Worm (Caenorhabditis elegans) whole organism, late embryonic: ENCODE data around the gene C01B9.4.

ENCODE experiments used
- C38D4.7 ChIP-seq: fragments of 200-800 bp; sonication (Bioruptor generic); optimal IDR thresholded peaks from 2 replicates; lab custom pipeline; 2018; ENCODE audit warnings: mild to moderate bottlenecking, missing genetic modification characterization, moderate library complexity, missing compliant biosample characterization
- F13H6.1 ChIP-seq: sonication (generic microtip); optimal IDR thresholded peaks from 2 replicates; lab custom pipeline; 2016; ENCODE audit warnings: missing genetic modification characterization, missing compliant biosample characterization
- K02D7.2 ChIP-seq: sonication (generic microtip); optimal IDR thresholded peaks from 2 replicates; lab custom pipeline; 2017; ENCODE audit warnings: mild to moderate bottlenecking, missing genetic modification characterization, missing compliant biosample characterization
- ceh-14 ChIP-seq: sonication (generic microtip); optimal IDR thresholded peaks from 2 replicates; lab custom pipeline; 2016; ENCODE audit warnings: missing genotype, missing genetic modification characterization, missing compliant biosample characterization
- ceh-18 ChIP-seq: sonication (generic microtip); optimal IDR thresholded peaks from 2 replicates; lab custom pipeline; 2016; ENCODE audit warnings: missing genetic modification characterization, missing compliant biosample characterization
- ceh-22 ChIP-seq: sonication (generic microtip); optimal IDR thresholded peaks from 2 replicates; lab custom pipeline; 2017; ENCODE audit warnings: missing biosample characterization, missing genetic modification characterization
- ceh-24 ChIP-seq: sonication (generic microtip); optimal IDR thresholded peaks from 2 replicates; lab custom pipeline; 2016; ENCODE audit warnings: mild to moderate bottlenecking, missing genetic modification characterization, missing compliant biosample characterization
- ceh-31 ChIP-seq: sonication (generic microtip); optimal IDR thresholded peaks from 2 replicates; lab custom pipeline; 2016; ENCODE audit warnings: missing genetic modification characterization, missing compliant biosample characterization
- che-1 ChIP-seq: sonication (generic microtip); optimal IDR thresholded peaks from 2 replicates; lab custom pipeline; 2016; ENCODE audit warnings: mild to moderate bottlenecking, missing genetic modification characterization, missing compliant biosample characterization
- dve-1 ChIP-seq: sonication (generic microtip); optimal IDR thresholded peaks from 2 replicates; lab custom pipeline; 2017; ENCODE audit warnings: antibody characterized with exemption, mild to moderate bottlenecking, missing genetic modification characterization, missing compliant biosample characterization
- ets-4 ChIP-seq: sonication (generic microtip); optimal IDR thresholded peaks from 2 replicates; lab custom pipeline; 2016; ENCODE audit warnings: missing genetic modification characterization, missing compliant biosample characterization
- eyg-1 ChIP-seq: sonication (generic microtip); optimal IDR thresholded peaks from 2 replicates; lab custom pipeline; 2016; ENCODE audit warnings: missing genotype, missing genetic modification characterization, missing compliant biosample characterization
- fax-1 ChIP-seq: sonication (generic microtip); optimal IDR thresholded peaks from 2 replicates; lab custom pipeline; 2016; ENCODE audit warnings: missing genotype, missing genetic modification characterization, missing compliant biosample characterization
- gmeb-2 ChIP-seq: sonication (generic microtip); optimal IDR thresholded peaks from 2 replicates; lab custom pipeline; 2016; ENCODE audit warnings: missing genetic modification characterization, inconsistent platforms, missing compliant biosample characterization
- hlh-13 ChIP-seq: fragments of 200-800 bp; sonication (Bioruptor generic); optimal IDR thresholded peaks from 2 replicates; lab custom pipeline; 2018; ENCODE audit warnings: mild to moderate bottlenecking, missing genetic modification characterization, missing compliant biosample characterization
- hlh-15 ChIP-seq: sonication (generic microtip); optimal IDR thresholded peaks from 2 replicates; lab custom pipeline; 2016; ENCODE audit warnings: missing genetic modification characterization, missing compliant biosample characterization
- hlh-8 ChIP-seq: sonication (generic microtip); optimal IDR thresholded peaks from 2 replicates; lab custom pipeline; 2016; ENCODE audit warnings: missing genotype, missing genetic modification characterization, missing compliant biosample characterization
- lin-11 ChIP-seq: fragments of 200-800 bp; sonication (Bioruptor generic); optimal IDR thresholded peaks from 2 replicates; lab custom pipeline; 2018; ENCODE audit warnings: mild to moderate bottlenecking, missing genetic modification characterization, missing compliant biosample characterization
- mec-3 ChIP-seq: sonication (generic microtip); optimal IDR thresholded peaks from 2 replicates; lab custom pipeline; 2016; ENCODE audit warnings: borderline replicate concordance, missing genetic modification characterization, missing compliant biosample characterization
- nfya-1 ChIP-seq: sonication (generic microtip); optimal IDR thresholded peaks from 2 replicates; lab custom pipeline; 2017; ENCODE audit warnings: missing genetic modification characterization, mild to moderate bottlenecking, missing compliant biosample characterization, antibody characterized with exemption, moderate library complexity
- nhr-11 ChIP-seq: fragments of 150-350 bp; optimal IDR thresholded peaks from 2 replicates; lab custom pipeline; 2014; ENCODE audit warnings: missing biosample characterization, missing genetic modification characterization
- npax-4 ChIP-seq: sonication (generic microtip); optimal IDR thresholded peaks from 2 replicates; lab custom pipeline; 2016; ENCODE audit warnings: missing genetic modification characterization, missing compliant biosample characterization
- odd-2 ChIP-seq: sonication (generic microtip); optimal IDR thresholded peaks from 2 replicates; lab custom pipeline; 2017; ENCODE audit warnings: antibody characterized with exemption, mild to moderate bottlenecking, missing genetic modification characterization, missing compliant biosample characterization
- pat-9 ChIP-seq: fragments of 200-800 bp; sonication (Bioruptor generic); optimal IDR thresholded peaks from 2 replicates; lab custom pipeline; 2018; ENCODE audit warnings: mild to moderate bottlenecking, missing genetic modification characterization, moderate library complexity, missing compliant biosample characterization
- pax-1 ChIP-seq: fragments of 150-350 bp; optimal IDR thresholded peaks from 2 replicates; lab custom pipeline; 2014; ENCODE audit warnings: missing biosample characterization, missing genetic modification characterization
- pha-2 ChIP-seq: sonication (generic microtip); optimal IDR thresholded peaks from 2 replicates; lab custom pipeline; 2017; ENCODE audit warnings: mild to moderate bottlenecking, missing genetic modification characterization, missing compliant biosample characterization
- pha-4 ChIP-seq: fragments of 150-350 bp; optimal IDR thresholded peaks from 2 replicates; lab custom pipeline; 2018; ENCODE audit warnings: missing biosample characterization, missing genetic modification reagents, missing genetic modification characterization
- pqm-1 ChIP-seq: sonication (generic microtip); optimal IDR thresholded peaks from 2 replicates; lab custom pipeline; 2016; ENCODE audit warnings: missing genetic modification characterization, missing compliant biosample characterization
- ref-2 ChIP-seq: sonication (generic microtip); optimal IDR thresholded peaks from 2 replicates; lab custom pipeline; 2016; ENCODE audit warnings: missing genetic modification characterization, missing compliant biosample characterization
- sox-2 ChIP-seq: fragments of 200-800 bp; sonication (Bioruptor generic); IDR thresholded peaks from 2 replicates; pipeline ENCODE4 v1.3.6; 2022; ENCODE audit warnings: missing genetic modification reagents, missing genetic modification characterization, missing compliant biosample characterization
- sox-4 ChIP-seq: sonication (generic microtip); optimal IDR thresholded peaks from 2 replicates; lab custom pipeline; 2017; ENCODE audit warnings: mild to moderate bottlenecking, missing genetic modification characterization, inconsistent platforms, missing compliant biosample characterization
- tbx-2 ChIP-seq: sonication (generic microtip); optimal IDR thresholded peaks from 2 replicates; lab custom pipeline; 2016; ENCODE audit warnings: missing genetic modification characterization, missing compliant biosample characterization
- tbx-7 ChIP-seq: sonication (generic microtip); optimal IDR thresholded peaks from 2 replicates; lab custom pipeline; 2016; ENCODE audit warnings: missing genotype, missing genetic modification characterization, missing compliant biosample characterization
- ttx-3 ChIP-seq: sonication (generic microtip); optimal IDR thresholded peaks from 2 replicates; lab custom pipeline; 2016; ENCODE audit warnings: missing genetic modification reagents, missing genetic modification characterization, missing compliant biosample characterization
- unc-42 ChIP-seq: sonication (generic microtip); optimal IDR thresholded peaks from 2 replicates; lab custom pipeline; 2016; ENCODE audit warnings: missing genotype, missing genetic modification characterization, missing compliant biosample characterization
- unc-55 ChIP-seq: sonication (generic microtip); optimal IDR thresholded peaks from 2 replicates; lab custom pipeline; 2017; ENCODE audit warnings: missing biosample characterization, missing genetic modification reagents, missing genetic modification characterization
- zip-5 ChIP-seq: sonication (generic microtip); optimal IDR thresholded peaks from 2 replicates; lab custom pipeline; 2016; ENCODE audit warnings: missing genetic modification characterization, missing compliant biosample characterization
- ztf-16 ChIP-seq: sonication (generic microtip); optimal IDR thresholded peaks from 2 replicates; lab custom pipeline; 2017; ENCODE audit warnings: missing genetic modification characterization, missing compliant biosample characterization

C01B9.4 gene

DNA sequence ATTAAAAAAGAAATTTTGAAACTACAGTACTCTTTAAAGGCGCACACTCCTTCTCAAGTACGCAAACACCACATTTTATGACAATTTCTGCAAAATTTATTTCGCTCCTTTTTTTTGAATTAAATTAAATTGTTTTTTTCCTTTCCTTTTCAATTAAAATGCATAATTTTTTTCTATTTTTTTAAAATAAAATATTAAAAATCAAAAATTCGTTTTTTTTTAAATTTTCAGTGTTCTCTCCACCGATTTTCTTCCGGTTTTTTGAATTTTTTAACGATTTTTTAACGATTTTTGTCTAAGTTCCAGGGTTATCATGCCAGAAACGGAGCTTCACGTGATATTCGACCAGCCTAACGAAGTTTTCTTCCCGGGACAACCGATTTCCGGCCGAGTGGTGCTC, 25.7 kb downstream of the C01B9.4 start, which contains the start of gene arrd-13:
arrd-13 (plus strand) TSS at position 301 of the 400 bp plus-strand sequence.
- TF ChIP-seq fax-1 (no peak), dve-1 (no peak), sox-2 (GFP tag; lab: Robert Waterston, UW) (no peak)
- TF ChIP-seq, all 69 proteins: peak for 0

DNA sequence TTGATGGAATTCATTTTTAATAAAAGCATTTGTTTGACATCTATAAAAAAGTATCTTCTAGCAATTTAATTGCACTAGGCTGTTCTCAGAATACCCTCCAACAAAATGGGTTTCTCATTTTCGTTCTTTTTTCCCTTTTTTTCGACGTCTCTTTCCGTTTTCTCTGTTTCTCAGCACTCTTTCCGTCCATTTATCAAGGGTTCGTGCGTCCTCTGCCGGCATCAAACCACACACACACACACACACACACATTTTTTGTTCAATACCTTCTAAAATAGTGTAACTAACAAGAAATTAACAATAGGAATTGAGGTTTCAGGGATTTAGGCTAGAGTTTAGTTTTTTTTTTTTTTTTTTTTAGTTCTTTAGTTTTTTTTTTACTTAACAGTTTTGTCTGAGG, 27.5 kb downstream of the C01B9.4 start:
- TF ChIP-seq F13H6.1 (tag; lab: Kevin White, UChicago) (no peak), gmeb-2 (tag; lab: Kevin White, UChicago) (no peak), pat-9 (tag; lab: Kevin White, UChicago) (no peak), ztf-16 (no peak), tbx-2 (tag; lab: Kevin White, UChicago) (no peak), ceh-31 (no peak), hlh-13 (GFP tag; lab: Kevin White, UChicago) (no peak), unc-55 (GFP tag; lab: Kevin White, UChicago) (no peak), tbx-7 (tag; lab: Kevin White, UChicago) (no peak), ttx-3 (tag; lab: Kevin White, UChicago) (no peak), fax-1 (no peak), sox-4 (tag; lab: Kevin White, UChicago) (no peak), K02D7.2 (tag; lab: Kevin White, UChicago) (no peak), unc-42 (tag; lab: Kevin White, UChicago) (no peak), sox-2 (GFP tag; lab: Robert Waterston, UW) (no peak), odd-2 (tag; lab: Kevin White, UChicago) (no peak)

DNA sequence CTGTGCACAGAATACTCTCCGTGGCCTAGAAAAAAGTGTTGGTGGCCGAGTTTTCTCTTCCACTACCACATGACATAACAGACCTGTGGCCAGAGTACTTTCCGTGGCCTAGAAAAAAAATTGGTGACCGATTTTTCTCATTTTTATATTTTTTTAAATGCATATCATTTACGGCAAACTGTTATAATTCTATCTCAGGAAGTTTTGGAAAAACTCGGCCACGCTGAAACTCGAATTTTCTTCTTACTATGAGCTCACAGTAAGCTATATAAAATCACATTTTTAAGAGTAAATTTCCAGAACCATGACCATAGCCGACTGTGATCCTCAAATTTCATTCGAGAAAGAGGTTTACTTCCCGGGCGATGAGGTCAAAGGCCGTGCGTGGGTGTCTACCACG, 31.8 kb downstream of the C01B9.4 start, which contains the start of gene arrd-14:
arrd-14 (plus strand) TSS at position 301 of the 400 bp plus-strand sequence.
- TF ChIP-seq hlh-8 (tag; lab: Kevin White, UChicago), result no peak
- no peak for TF ChIP-seq ceh-22
- no peak for TF ChIP-seq npax-4 (tag; lab: Kevin White, UChicago)
- TF ChIP-seq pha-2 (tag; lab: Kevin White, UChicago), result no peak
- no peak for TF ChIP-seq ets-4 (tag; lab: Kevin White, UChicago)
- TF ChIP-seq fax-1, result no peak
- no peak for TF ChIP-seq che-1 (tag; lab: Kevin White, UChicago)
- TF ChIP-seq ceh-14, result no peak
- no peak for TF ChIP-seq pax-1 (tag; lab: Kevin White, UChicago)
- no peak for TF ChIP-seq ceh-18

DNA sequence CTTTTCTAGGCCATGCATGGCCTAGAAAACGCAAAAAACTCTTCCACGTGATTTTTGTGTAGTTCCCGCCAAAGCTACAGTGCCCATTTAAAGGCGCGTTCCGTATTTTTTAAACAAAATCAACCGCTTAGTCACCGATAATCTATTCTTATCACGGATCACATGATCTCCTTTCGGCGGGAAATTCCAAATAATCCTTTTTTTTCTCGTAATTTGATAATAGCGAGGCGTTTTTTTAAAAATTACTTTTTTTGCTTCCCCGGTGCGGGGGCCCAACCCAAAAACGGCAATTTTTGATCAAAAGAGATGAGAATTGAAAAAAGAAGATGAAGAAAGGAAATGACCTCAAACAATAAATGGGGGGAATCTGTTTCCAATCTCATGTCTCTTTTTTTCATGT, 32.8 kb downstream of the C01B9.4 start:
- TF ChIP-seq pha-4 (tag; lab: Kevin White, UChicago) (no peak), ceh-24 (no peak), hlh-13 (GFP tag; lab: Kevin White, UChicago) (no peak)

DNA sequence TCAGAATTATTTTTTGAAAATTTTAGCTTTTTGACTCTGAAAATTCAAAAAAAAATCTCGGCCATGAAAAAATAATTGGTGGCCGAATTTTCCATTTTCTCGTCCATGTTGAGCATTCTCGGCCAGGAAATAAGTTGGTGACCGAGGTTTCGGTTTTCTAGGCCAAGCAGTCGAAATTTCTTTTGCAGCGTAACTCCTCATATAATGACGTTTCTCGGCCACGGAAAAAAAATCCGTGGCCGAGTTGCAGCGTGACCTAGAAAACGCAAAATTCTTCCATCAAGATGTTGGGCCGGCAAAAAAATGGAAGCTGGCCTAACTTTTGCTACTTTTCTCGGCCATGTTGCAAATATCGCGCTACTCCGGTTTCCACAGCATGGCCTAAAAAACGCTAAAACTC, 33.7 kb downstream of the C01B9.4 start:
- no peak for TF ChIP-seq sox-2 (GFP tag; lab: Robert Waterston, UW)
- no peak for TF ChIP-seq tbx-7 (tag; lab: Kevin White, UChicago)
- TF ChIP-seq mec-3 (tag; lab: Kevin White, UChicago), result no peak
- no peak for TF ChIP-seq pqm-1 (tag; lab: Kevin White, UChicago)
- no peak for TF ChIP-seq odd-2 (tag; lab: Kevin White, UChicago)
- no peak for TF ChIP-seq nhr-11 (tag; lab: Kevin White, UChicago)
- no peak for TF ChIP-seq fax-1
- TF ChIP-seq nfya-1, result no peak
- TF ChIP-seq zip-5, result no peak
- no peak for TF ChIP-seq C38D4.7 (GFP tag; lab: Kevin White, UChicago)
- TF ChIP-seq hlh-8 (tag; lab: Kevin White, UChicago), result no peak
- TF ChIP-seq hlh-15 (tag; lab: Kevin White, UChicago), result no peak
- TF ChIP-seq unc-55 (GFP tag; lab: Kevin White, UChicago), result no peak
- no peak for TF ChIP-seq eyg-1 (tag; lab: Kevin White, UChicago)
- TF ChIP-seq ref-2, result no peak
- no peak for TF ChIP-seq lin-11 (tag; lab: Kevin White, UChicago)
- TF ChIP-seq gmeb-2 (tag; lab: Kevin White, UChicago), result no peak
- no peak for TF ChIP-seq ceh-14
